ENCODE assay signal across 1 fruit fly cellular context in the genomic region with DNA sequence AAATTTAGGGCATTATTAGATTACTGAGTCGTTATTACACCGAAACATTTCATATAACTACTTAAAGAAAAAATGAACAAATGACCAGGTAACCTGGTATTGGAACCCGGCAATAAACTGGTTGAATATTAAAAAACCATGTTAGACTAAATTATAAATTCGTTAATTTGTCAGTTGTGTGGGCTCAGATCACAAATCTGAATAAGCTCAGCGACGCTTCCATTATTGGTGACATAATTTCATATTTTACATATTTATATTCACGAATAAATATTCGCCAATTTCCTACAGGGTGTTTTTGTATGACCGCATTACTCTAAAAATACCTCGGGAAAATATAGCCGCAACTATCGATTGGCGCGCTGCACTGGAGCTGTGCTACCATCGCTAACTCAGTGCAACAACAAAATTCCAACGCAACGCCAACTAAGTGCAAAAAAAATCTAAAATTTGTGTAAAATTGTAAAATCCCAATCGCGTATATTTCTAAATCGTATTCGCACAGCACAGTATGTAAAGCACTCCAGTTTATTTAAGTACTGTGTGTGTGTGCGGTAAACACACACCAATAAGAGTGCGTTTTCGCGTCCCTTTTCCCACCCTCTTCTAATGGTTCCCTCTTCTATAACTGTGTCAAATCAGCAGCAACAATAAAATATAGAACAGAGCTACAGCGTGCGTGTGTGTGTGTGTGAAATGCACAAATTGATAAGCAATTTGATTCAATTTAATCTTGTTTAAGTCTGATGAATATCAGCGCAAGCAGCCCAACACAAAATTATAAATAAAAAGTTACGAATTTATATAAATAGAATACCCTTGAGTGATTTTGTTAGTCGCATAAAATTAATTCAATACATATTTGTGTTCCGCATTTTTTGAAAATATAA.
A peak's percentile ranks its signal among the peaks of the same experiment; 100 is the strongest.
TF ChIP-seq lines count a peak whose summit lies in the region.

TSS of gene CLIP-190 (plus strand) at position 370 of the 890 bp plus-strand sequence.

TF ChIP-seq in whole organism, embryonic, 481 proteins besides CTCF, POLR2A, EP300 and RAD21 (continued from another document):
- TF ChIP-seq CG7963 (GFP tag; IDR thresholded peaks at IDR 0.05; lab: Robert Waterston, UW; ENCODE audit: partially characterized antibody), result peak; percentile 72; the same call in 2 of the 3 replicates
- no peak for TF ChIP-seq Max (GFP tag; optimal IDR thresholded peaks at IDR 0.05; lab: Kevin White, UChicago)
- no peak for TF ChIP-seq CG32772 (GFP tag; IDR thresholded peaks at IDR 0.05; lab: Robert Waterston, UW)
- TF ChIP-seq tio (GFP tag; optimal IDR thresholded peaks at IDR 0.05; lab: Kevin White, UChicago), result no peak
- no peak for TF ChIP-seq odd (GFP tag; optimal IDR thresholded peaks at IDR 0.05; lab: Kevin White, UChicago)
- TF ChIP-seq E2f2 (GFP tag; IDR thresholded peaks at IDR 0.05; lab: Robert Waterston, UW), result peak; percentile 1
- TF ChIP-seq Trl (optimal IDR thresholded peaks at IDR 0.05; lab: Kevin White, UChicago), result no peak
- TF ChIP-seq Trl (GFP tag; optimal IDR thresholded peaks at IDR 0.05; lab: Kevin White, UChicago), result peak; percentile 9
- no peak for TF ChIP-seq GATAe (GFP tag; conservative IDR thresholded peaks at IDR 0.05; lab: Robert Waterston, UW)
- no peak for TF ChIP-seq CG9727 (GFP tag; optimal IDR thresholded peaks at IDR 0.05; lab: Kevin White, UChicago)
- no peak for TF ChIP-seq C15 (GFP tag; IDR thresholded peaks at IDR 0.05; lab: Robert Waterston, UW)
- TF ChIP-seq ftz-f1 (GFP tag; optimal IDR thresholded peaks at IDR 0.05; lab: Kevin White, UChicago), result no peak
- no peak for TF ChIP-seq CG6654 (GFP tag; optimal IDR thresholded peaks at IDR 0.05; lab: Kevin White, UChicago)
- no peak for TF ChIP-seq tup (GFP tag; optimal IDR thresholded peaks at IDR 0.05; lab: Kevin White, UChicago)
- no peak for TF ChIP-seq br (optimal IDR thresholded peaks at IDR 0.05; lab: Kevin White, UChicago)
- TF ChIP-seq Doc2 (GFP tag; IDR thresholded peaks at IDR 0.05; lab: Robert Waterston, UW), result no peak
- TF ChIP-seq ERR (GFP tag; optimal IDR thresholded peaks at IDR 0.05; lab: Kevin White, UChicago), result no peak
- TF ChIP-seq lov (optimal IDR thresholded peaks at IDR 0.05; lab: Kevin White, UChicago), result no peak
- no peak for TF ChIP-seq lov (GFP tag; IDR thresholded peaks at IDR 0.05; lab: Robert Waterston, UW)
- no peak for TF ChIP-seq pita (GFP tag; optimal IDR thresholded peaks at IDR 0.05; lab: Kevin White, UChicago)
- no peak for TF ChIP-seq CG11504 (tag; optimal IDR thresholded peaks at IDR 0.05; lab: Kevin White, UChicago)
- no peak for TF ChIP-seq cad (GFP tag; optimal IDR thresholded peaks at IDR 0.05; lab: Kevin White, UChicago)
- no peak for TF ChIP-seq CG2199 (GFP tag; IDR thresholded peaks at IDR 0.05; lab: Robert Waterston, UW)
- TF ChIP-seq nerfin-1 (tag; optimal IDR thresholded peaks at IDR 0.05; lab: Kevin White, UChicago), result peak; percentile 93
- no peak for TF ChIP-seq Deaf1 (tag; optimal IDR thresholded peaks at IDR 0.05; lab: Kevin White, UChicago)
- no peak for TF ChIP-seq CG11723 (GFP tag; optimal IDR thresholded peaks at IDR 0.05; lab: Kevin White, UChicago)
- no peak for TF ChIP-seq grau (tag; optimal IDR thresholded peaks at IDR 0.05; lab: Kevin White, UChicago)
- TF ChIP-seq CG6254 (GFP tag; optimal IDR thresholded peaks at IDR 0.05; lab: Kevin White, UChicago), result no peak
- TF ChIP-seq prd (optimal IDR thresholded peaks at IDR 0.05; lab: Kevin White, UChicago), result no peak
- no peak for TF ChIP-seq prd (GFP tag; IDR thresholded peaks at IDR 0.05; lab: Robert Waterston, UW)
- TF ChIP-seq CG1832 (GFP tag; optimal IDR thresholded peaks at IDR 0.05; lab: Kevin White, UChicago), result no peak
- peak; percentile 64; the same call in 2 of the 4 replicates for TF ChIP-seq Dll (GFP tag; IDR thresholded peaks at IDR 0.05; lab: Robert Waterston, UW; ENCODE audit: partially characterized antibody)
- peak; percentile 74; the same call in 1 of the 2 replicates for TF ChIP-seq CG42726 (GFP tag; IDR thresholded peaks at IDR 0.05; lab: Robert Waterston, UW; ENCODE audit: partially characterized antibody)
- no peak for TF ChIP-seq CG10267 (tag; optimal IDR thresholded peaks at IDR 0.05; lab: Kevin White, UChicago)
- no peak for TF ChIP-seq ab (GFP tag; optimal IDR thresholded peaks at IDR 0.05; lab: Kevin White, UChicago)
- TF ChIP-seq CG13424 (tag; optimal IDR thresholded peaks at IDR 0.05; lab: Kevin White, UChicago), result no peak
- 0 out of 3 replicates have a peak, but pooled peaks have one; percentile 13 for TF ChIP-seq CG17361 (GFP tag; IDR thresholded peaks at IDR 0.05; lab: Robert Waterston, UW)
- peak; percentile 78 for TF ChIP-seq Med (GFP tag; lab: Kevin White, UChicago)
- TF ChIP-seq NK7.1 (GFP tag; optimal IDR thresholded peaks at IDR 0.05; lab: Kevin White, UChicago), result no peak
- peak; percentile 28; the same call in 2 of the 3 replicates for TF ChIP-seq HLH4C (GFP tag; IDR thresholded peaks at IDR 0.05; lab: Robert Waterston, UW; ENCODE audit: partially characterized antibody)
- TF ChIP-seq Taf1 (GFP tag; IDR thresholded peaks at IDR 0.05; lab: Robert Waterston, UW), result no peak
- TF ChIP-seq Sox100B (GFP tag; optimal IDR thresholded peaks at IDR 0.05; lab: Kevin White, UChicago), result no peak
- TF ChIP-seq cato (GFP tag; optimal IDR thresholded peaks at IDR 0.05; lab: Kevin White, UChicago; ENCODE audit: borderline replicate concordance), result no peak
- no peak for TF ChIP-seq CG8359 (GFP tag; optimal IDR thresholded peaks at IDR 0.05; lab: Kevin White, UChicago; ENCODE audit: borderline replicate concordance)
- TF ChIP-seq CG32532 (GFP tag; IDR thresholded peaks at IDR 0.05; lab: Robert Waterston, UW), result peak; percentile 39; the same call in 1 of the 2 replicates
- TF ChIP-seq Asciz (GFP tag; optimal IDR thresholded peaks at IDR 0.05; lab: Kevin White, UChicago), result no peak
- TF ChIP-seq Sry-δ (GFP tag; optimal IDR thresholded peaks at IDR 0.05; lab: Kevin White, UChicago), result peak; percentile 93
- TF ChIP-seq kni (GFP tag; optimal IDR thresholded peaks at IDR 0.05; lab: Kevin White, UChicago), result no peak
- TF ChIP-seq wek (GFP tag; optimal IDR thresholded peaks at IDR 0.05; lab: Kevin White, UChicago), result no peak
- TF ChIP-seq CG3163 (GFP tag; optimal IDR thresholded peaks at IDR 0.05; lab: Kevin White, UChicago), result no peak
- peak; percentile 11 for TF ChIP-seq phol (tag; optimal IDR thresholded peaks at IDR 0.05; lab: Kevin White, UChicago)
- 0 out of 2 replicates have a peak, but pooled peaks have one; percentile 17 for TF ChIP-seq sob (GFP tag; IDR thresholded peaks at IDR 0.05; lab: Robert Waterston, UW)
- peak; percentile 2 for TF ChIP-seq Myb (GFP tag; optimal IDR thresholded peaks at IDR 0.05; lab: Kevin White, UChicago)
- TF ChIP-seq CG7357 (GFP tag; IDR thresholded peaks at IDR 0.05; lab: Robert Waterston, UW), result no peak
- TF ChIP-seq Camta (GFP tag; optimal IDR thresholded peaks at IDR 0.05; lab: Kevin White, UChicago), result no peak
- no peak for TF ChIP-seq Fer3 (tag; optimal IDR thresholded peaks at IDR 0.05; lab: Kevin White, UChicago)
- no peak for TF ChIP-seq YL-1 (GFP tag; optimal IDR thresholded peaks at IDR 0.05; lab: Kevin White, UChicago)
- no peak for TF ChIP-seq zen (tag; optimal IDR thresholded peaks at IDR 0.05; lab: Kevin White, UChicago)
- TF ChIP-seq croc (GFP tag; conservative IDR thresholded peaks at IDR 0.05; lab: Robert Waterston, UW), result no peak
- no peak for TF ChIP-seq CG9609 (GFP tag; optimal IDR thresholded peaks at IDR 0.05; lab: Kevin White, UChicago)
- no peak for TF ChIP-seq cas (GFP tag; IDR thresholded peaks at IDR 0.05; lab: Robert Waterston, UW)
- no peak for TF ChIP-seq CG9215 (GFP tag; IDR thresholded peaks at IDR 0.05; lab: Robert Waterston, UW)
- no peak for TF ChIP-seq Hey (tag; optimal IDR thresholded peaks at IDR 0.05; lab: Kevin White, UChicago)
- peak; percentile 27 for TF ChIP-seq Ets97D (GFP tag; optimal IDR thresholded peaks at IDR 0.05; lab: Kevin White, UChicago)
- no peak for TF ChIP-seq scrt (GFP tag; optimal IDR thresholded peaks at IDR 0.05; lab: Kevin White, UChicago)
- no peak for TF ChIP-seq CG12942 (GFP tag; optimal IDR thresholded peaks at IDR 0.05; lab: Kevin White, UChicago)
- no peak for TF ChIP-seq pfk (GFP tag; optimal IDR thresholded peaks at IDR 0.05; lab: Kevin White, UChicago)
